Worm (Caenorhabditis elegans) whole organism, young adult: ENCODE results near the gene rcan-1.
A peak's percentile ranks its signal among the peaks of the same experiment; 100 is the strongest.

ENCODE experiments used
- B0336.3 ChIP-seq: fragments of 200-800 bp; sonication (Bioruptor generic); IDR thresholded peaks from 2 replicates; pipeline ENCODE4 v1.3.6; 2022; ENCODE audit warnings: missing genetic modification characterization, missing compliant biosample characterization
- C06A6.2 ChIP-seq: fragments of 200-800 bp; sonication (Bioruptor generic); conservative IDR thresholded peaks from 2 replicates; pipeline ENCODE4 v1.3.6; 2022; ENCODE audit warnings: missing genetic modification characterization, missing compliant biosample characterization
- F49E8.2 ChIP-seq: sonication (generic microtip); optimal IDR thresholded peaks from 3 replicates; lab custom pipeline; 2017; ENCODE audit warnings: missing genetic modification characterization, mild to moderate bottlenecking, missing compliant biosample characterization, antibody characterized with exemption, moderate library complexity; ENCODE audit not compliant: insufficient read depth
- F55B11.4 ChIP-seq: sonication (generic microtip); optimal IDR thresholded peaks from 2 replicates; lab custom pipeline; 2016; ENCODE audit warnings: missing compliant biosample characterization, missing genetic modification characterization, borderline replicate concordance; ENCODE audit not compliant: insufficient read depth
- F57A8.1 ChIP-seq: fragments of 200-800 bp; sonication (Bioruptor generic); optimal IDR thresholded peaks from 2 replicates; lab custom pipeline; 2018; ENCODE audit warnings: mild to moderate bottlenecking, missing genetic modification characterization, moderate library complexity, missing compliant biosample characterization
- K12H6.12 ChIP-seq: fragments of 200-800 bp; sonication (Bioruptor generic); optimal IDR thresholded peaks from 2 replicates; lab custom pipeline; 2018; ENCODE audit warnings: mild to moderate bottlenecking, missing genetic modification characterization, missing compliant biosample characterization
- Y56A3A.18 ChIP-seq: fragments of 200-800 bp; sonication (Bioruptor generic); IDR thresholded peaks from 2 replicates; pipeline ENCODE4 v1.3.6; 2022; ENCODE audit warnings: missing genetic modification reagents, missing genetic modification characterization, missing compliant biosample characterization
- Y67H2A.10 ChIP-seq: fragments of 200-800 bp; sonication (Bioruptor generic); conservative IDR thresholded peaks from 2 replicates; pipeline ENCODE4 v1.3.6; 2022; ENCODE audit warnings: missing genetic modification reagents, missing genetic modification characterization, missing compliant biosample characterization
- ZK185.1 ChIP-seq: sonication (generic microtip); optimal IDR thresholded peaks from 2 replicates; lab custom pipeline; 2016; ENCODE audit warnings: mild to moderate bottlenecking, missing genetic modification characterization, missing compliant biosample characterization; ENCODE audit not compliant: poor library complexity, severe bottlenecking
- ama-1 ChIP-seq, 3 experiments: fragments of 150-350 bp in 1 of 3; sonication (generic microtip) in 2 of 3; optimal IDR thresholded peaks; 2 replicates each; lab custom pipeline; 2014 to 2018; ENCODE audit warnings: missing biosample characterization in 2 of 3, missing genetic modification characterization in 2 of 3, missing genetic modification reagents in 2 of 3
- aptf-2 ChIP-seq: fragments of 200-800 bp; sonication (Bioruptor generic); conservative IDR thresholded peaks from 2 replicates; pipeline ENCODE4 v1.3.6; 2022; ENCODE audit warnings: missing genetic modification reagents, missing genetic modification characterization, missing compliant biosample characterization
- attf-3 ChIP-seq: fragments of 200-800 bp; sonication (Bioruptor generic); conservative IDR thresholded peaks from 2 replicates; pipeline ENCODE4 v1.3.6; 2022; ENCODE audit warnings: missing genetic modification reagents, missing genetic modification characterization, missing compliant biosample characterization
- attf-5 ChIP-seq: fragments of 200-800 bp; sonication (Bioruptor generic); optimal IDR thresholded peaks from 2 replicates; lab custom pipeline; 2018; ENCODE audit warnings: mild to moderate bottlenecking, missing genetic modification characterization, missing compliant biosample characterization
- bed-2 ChIP-seq: fragments of 200-800 bp; sonication (Bioruptor generic); IDR thresholded peaks from 2 replicates; pipeline ENCODE4 v1.3.6; 2022; ENCODE audit warnings: missing genetic modification reagents, missing genetic modification characterization, missing compliant biosample characterization
- cebp-1 ChIP-seq, 2 experiments: fragments of 200-800 bp in 1 of 2; sonication (Bioruptor generic) in 1 of 2; sonication (generic microtip) in 1 of 2; IDR thresholded peaks in 1 of 2; optimal IDR thresholded peaks in 1 of 2; 2 replicates each; pipeline versions ENCODE4 v1.3.6 to Lab custom; 2017 to 2022; ENCODE audit warnings: missing compliant biosample characterization in 2 of 2, missing genetic modification characterization in 2 of 2, mild to moderate bottlenecking in 1 of 2, missing genetic modification reagents in 1 of 2, moderate library complexity in 1 of 2
- ceh-79 ChIP-seq: sonication (generic microtip); optimal IDR thresholded peaks from 2 replicates; lab custom pipeline; 2017; ENCODE audit warnings: mild to moderate bottlenecking, missing genetic modification characterization, missing compliant biosample characterization
- dox-1 ChIP-seq: fragments of 200-800 bp; sonication (Bioruptor generic); IDR thresholded peaks from 2 replicates; pipeline ENCODE4 v1.3.6; 2022; ENCODE audit warnings: missing genetic modification reagents, missing genetic modification characterization, missing compliant biosample characterization
- dpff-1 ChIP-seq: sonication (generic microtip); optimal IDR thresholded peaks from 2 replicates; lab custom pipeline; 2017; ENCODE audit warnings: mild to moderate bottlenecking, missing genetic modification characterization, missing compliant biosample characterization
- ets-4 ChIP-seq: fragments of 200-800 bp; sonication (Bioruptor generic); optimal IDR thresholded peaks from 2 replicates; lab custom pipeline; 2018; ENCODE audit warnings: mild to moderate bottlenecking, missing genetic modification characterization, missing compliant biosample characterization
- him-1 ChIP-seq: sonication (generic microtip); optimal IDR thresholded peaks from 2 replicates; lab custom pipeline; 2016; ENCODE audit warnings: missing genotype, missing genetic modification reagents, missing genetic modification characterization, missing compliant biosample characterization
- hlh-26 ChIP-seq: fragments of 200-800 bp; sonication (Bioruptor generic); conservative IDR thresholded peaks from 2 replicates; pipeline ENCODE4 v1.3.6; 2022; ENCODE audit warnings: missing genetic modification reagents, missing genetic modification characterization, missing compliant biosample characterization
- hmg-1.2 ChIP-seq: fragments of 200-800 bp; sonication (Bioruptor generic); IDR thresholded peaks from 2 replicates; pipeline ENCODE4 v1.3.6; 2022; ENCODE audit warnings: missing genetic modification reagents, missing genetic modification characterization, missing compliant biosample characterization
- lag-1 ChIP-seq: fragments of 200-800 bp; sonication (Bioruptor generic); IDR thresholded peaks from 2 replicates; pipeline ENCODE4 v1.3.6; 2022; ENCODE audit warnings: missing genetic modification reagents, missing genetic modification characterization, missing compliant biosample characterization
- let-607 ChIP-seq, 2 experiments: fragments of 200-800 bp in 1 of 2; sonication (Bioruptor generic) in 1 of 2; sonication (generic microtip) in 1 of 2; optimal IDR thresholded peaks; 2 replicates each; lab custom pipeline; 2016 to 2018; ENCODE audit warnings: mild to moderate bottlenecking in 2 of 2, missing compliant biosample characterization in 2 of 2, missing genetic modification characterization in 2 of 2, moderate library complexity in 2 of 2, missing genotype in 1 of 2
- lin-26 ChIP-seq: fragments of 200-800 bp; sonication (Bioruptor generic); IDR thresholded peaks from 2 replicates; pipeline ENCODE4 v1.3.6; 2022; ENCODE audit warnings: missing genetic modification reagents, missing genetic modification characterization, missing compliant biosample characterization
- lin-40 ChIP-seq: sonication (generic microtip); optimal IDR thresholded peaks from 2 replicates; lab custom pipeline; 2016; ENCODE audit warnings: missing genetic modification characterization, mild to moderate bottlenecking, missing compliant biosample characterization, missing genotype, missing genetic modification reagents
- lin-54 ChIP-seq: fragments of 200-800 bp; sonication (Bioruptor generic); optimal IDR thresholded peaks from 2 replicates; lab custom pipeline; 2018; ENCODE audit warnings: mild to moderate bottlenecking, missing genetic modification characterization, missing compliant biosample characterization
- madf-10 ChIP-seq: sonication (generic microtip); optimal IDR thresholded peaks from 2 replicates; lab custom pipeline; 2016; ENCODE audit warnings: mild to moderate bottlenecking, missing genetic modification characterization, missing compliant biosample characterization
- madf-3 ChIP-seq: fragments of 200-800 bp; sonication (Bioruptor generic); IDR thresholded peaks from 2 replicates; pipeline ENCODE4 v1.3.6; 2022; ENCODE audit warnings: missing genetic modification reagents, missing genetic modification characterization, missing compliant biosample characterization
- mcd-1 ChIP-seq: fragments of 200-800 bp; sonication (Bioruptor generic); IDR thresholded peaks from 2 replicates; pipeline ENCODE4 v1.3.6; 2022; ENCODE audit warnings: missing genetic modification reagents, missing genetic modification characterization, missing compliant biosample characterization
- mel-28 ChIP-seq: sonication (generic microtip); optimal IDR thresholded peaks from 2 replicates; lab custom pipeline; 2016; ENCODE audit warnings: borderline replicate concordance, mild to moderate bottlenecking, missing genetic modification characterization, missing compliant biosample characterization
- mxl-1 ChIP-seq: sonication (generic microtip); optimal IDR thresholded peaks from 2 replicates; lab custom pipeline; 2016; ENCODE audit warnings: missing genetic modification characterization, missing compliant biosample characterization
- nhr-27 ChIP-seq: fragments of 200-800 bp; sonication (Bioruptor generic); optimal IDR thresholded peaks from 2 replicates; lab custom pipeline; 2018; ENCODE audit warnings: mild to moderate bottlenecking, missing genetic modification characterization, moderate library complexity, missing compliant biosample characterization
- nhr-80 ChIP-seq: sonication (generic microtip); optimal IDR thresholded peaks from 2 replicates; lab custom pipeline; 2016; ENCODE audit warnings: missing genetic modification characterization, missing compliant biosample characterization
- rcor-1 ChIP-seq: fragments of 200-800 bp; sonication (Bioruptor generic); IDR thresholded peaks from 2 replicates; pipeline ENCODE4 v1.3.6; 2022; ENCODE audit warnings: missing genetic modification reagents, missing genetic modification characterization, missing compliant biosample characterization
- rec-8 ChIP-seq, 2 experiments: sonication (generic microtip); optimal IDR thresholded peaks; 2 replicates each; lab custom pipeline; 2016; ENCODE audit warnings: mild to moderate bottlenecking in 2 of 2, missing genetic modification characterization in 2 of 2, missing genetic modification reagents in 2 of 2, missing genotype in 2 of 2, missing biosample characterization in 1 of 2, missing compliant biosample characterization in 1 of 2, moderate library complexity in 1 of 2
- repo-1 ChIP-seq: sonication (generic microtip); optimal IDR thresholded peaks from 2 replicates; lab custom pipeline; 2017; ENCODE audit warnings: mild to moderate bottlenecking, missing genetic modification characterization, missing compliant biosample characterization
- sea-2 ChIP-seq: fragments of 200-800 bp; sonication (Bioruptor generic); IDR thresholded peaks from 2 replicates; pipeline ENCODE4 v1.3.6; 2022; ENCODE audit warnings: missing genetic modification characterization, missing compliant biosample characterization
- somi-1 ChIP-seq: fragments of 200-800 bp; sonication (Bioruptor generic); optimal IDR thresholded peaks from 2 replicates; lab custom pipeline; 2018; ENCODE audit warnings: mild to moderate bottlenecking, missing genetic modification characterization, missing compliant biosample characterization
- tlf-1 ChIP-seq: fragments of 200-800 bp; sonication (Bioruptor generic); optimal IDR thresholded peaks from 2 replicates; lab custom pipeline; 2018; ENCODE audit warnings: mild to moderate bottlenecking, missing genetic modification characterization, missing compliant biosample characterization
- zfh-2 ChIP-seq: fragments of 200-800 bp; sonication (Bioruptor generic); conservative IDR thresholded peaks from 2 replicates; pipeline ENCODE4 v1.3.6; 2022; ENCODE audit warnings: missing genetic modification reagents, missing genetic modification characterization, missing compliant biosample characterization
- zim-3 ChIP-seq: sonication (generic microtip); optimal IDR thresholded peaks from 2 replicates; lab custom pipeline; 2017; ENCODE audit warnings: mild to moderate bottlenecking, missing genetic modification characterization, moderate library complexity, missing compliant biosample characterization
- ztf-18 ChIP-seq: sonication (generic microtip); optimal IDR thresholded peaks from 2 replicates; lab custom pipeline; 2016; ENCODE audit warnings: missing genotype, mild to moderate bottlenecking, missing genetic modification characterization, missing compliant biosample characterization
- ztf-22 ChIP-seq: fragments of 200-800 bp; sonication (Bioruptor generic); optimal IDR thresholded peaks from 2 replicates; lab custom pipeline; 2018; ENCODE audit warnings: mild to moderate bottlenecking, missing genetic modification characterization, moderate library complexity, missing compliant biosample characterization
- ztf-26 ChIP-seq: sonication (generic microtip); optimal IDR thresholded peaks from 2 replicates; lab custom pipeline; 2017; ENCODE audit warnings: missing genetic modification characterization, missing compliant biosample characterization
- ztf-28 ChIP-seq: fragments of 200-800 bp; sonication (Bioruptor generic); IDR thresholded peaks from 2 replicates; pipeline ENCODE4 v1.3.6; 2022; ENCODE audit warnings: missing genetic modification reagents, missing genetic modification characterization, missing compliant biosample characterization
- ztf-3 ChIP-seq: fragments of 200-800 bp; sonication (Bioruptor generic); optimal IDR thresholded peaks from 2 replicates; lab custom pipeline; 2018; ENCODE audit warnings: mild to moderate bottlenecking, missing genetic modification characterization, missing compliant biosample characterization

rcan-1 gene

ce11 chrIII:5715467-5715866 lies 31.6 kb upstream of the rcan-1 start:
- TF ChIP-seq madf-10 (tag; lab: Kevin White, UChicago) (peak; percentile 69), B0336.3 (GFP tag; lab: Robert Waterston, UW) (peak; percentile 36; the same call in 1 of the 2 replicates), C06A6.2 (GFP tag; lab: Robert Waterston, UW) (no peak), nhr-80 (tag; lab: Kevin White, UChicago) (peak; percentile 79), let-607 (tag; optimal IDR thresholded peaks at IDR 0.05; lab: Kevin White, UChicago) (peak; percentile 69 to 79), attf-3 (GFP tag; lab: Robert Waterston, UW) (no peak), zim-3 (tag; lab: Kevin White, UChicago) (no peak), ztf-22 (GFP tag; lab: Kevin White, UChicago) (no peak), ZK185.1 (tag; lab: Kevin White, UChicago) (peak; percentile 41), attf-5 (GFP tag; lab: Kevin White, UChicago) (peak; percentile 51), cebp-1 (GFP tag; IDR thresholded peaks at IDR 0.05; lab: Robert Waterston, UW) (no peak), cebp-1 (tag; optimal IDR thresholded peaks at IDR 0.05; lab: Kevin White, UChicago) (peak; percentile 52), zfh-2 (peak; percentile 94), F49E8.2 (tag; lab: Kevin White, UChicago) (no peak), hmg-1.2 (peak; percentile 88; the same call in 1 of the 2 replicates), ztf-28 (GFP tag; lab: Robert Waterston, UW) (0 out of 2 replicates have a peak, but pooled peaks have one; percentile 26), ztf-26 (tag; lab: Kevin White, UChicago) (peak; percentile 81), ama-1 (optimal IDR thresholded peaks at IDR 0.05; lab: Kevin White, UChicago) (no peak), ama-1 (GFP tag; optimal IDR thresholded peaks at IDR 0.05; lab: Kevin White, UChicago) (no peak), F55B11.4 (tag; lab: Kevin White, UChicago) (no peak), dox-1 (GFP tag; lab: Robert Waterston, UW) (peak; percentile 33; the same call in 1 of the 2 replicates), lin-40 (tag; lab: Kevin White, UChicago) (peak; percentile 47), K12H6.12 (tag; lab: Kevin White, UChicago) (no peak), Y56A3A.18 (GFP tag; lab: Robert Waterston, UW) (no peak), ztf-18 (peak; percentile 17), lin-54 (peak; percentile 1), repo-1 (tag; lab: Kevin White, UChicago) (no peak), dpff-1 (no peak), hlh-26 (GFP tag; lab: Robert Waterston, UW) (no peak), somi-1 (GFP tag; lab: Kevin White, UChicago) (no peak), him-1 (tag; lab: Kevin White, UChicago) (no peak), tlf-1 (no peak), sea-2 (GFP tag; lab: Robert Waterston, UW) (no peak), rcor-1 (GFP tag; lab: Robert Waterston, UW) (peak; percentile 6; the same call in 1 of the 2 replicates), bed-2 (GFP tag; lab: Robert Waterston, UW) (no peak), madf-3 (GFP tag; lab: Robert Waterston, UW) (peak; percentile 65; the same call in 1 of the 2 replicates), mcd-1 (GFP tag; lab: Robert Waterston, UW) (peak; percentile 60), Y67H2A.10 (GFP tag; lab: Robert Waterston, UW) (no peak), lin-26 (GFP tag; lab: Robert Waterston, UW) (0 out of 2 replicates have a peak, but pooled peaks have one; percentile 15), mxl-1 (tag; lab: Kevin White, UChicago) (no peak), mel-28 (tag; lab: Kevin White, UChicago) (no peak), nhr-27 (tag; lab: Kevin White, UChicago) (peak; percentile 16), rec-8 (tag; optimal IDR thresholded peaks at IDR 0.05; lab: Kevin White, UChicago) (no peak), ets-4 (GFP tag; lab: Kevin White, UChicago) (no peak), ztf-3 (GFP tag; lab: Kevin White, UChicago) (no peak), lag-1 (GFP tag; lab: Robert Waterston, UW) (no peak), F57A8.1 (no peak), aptf-2 (GFP tag; lab: Robert Waterston, UW) (no peak), ceh-79 (no peak)
